Fruit fly (Drosophila melanogaster) whole organism, embryonic: ENCODE measurements around the gene CG10383.
A peak's percentile ranks its signal among the peaks of the same experiment; 100 is the strongest.

Source experiments
- CG10543 ChIP-seq: fragments of 200-800 bp; sonication (Bioruptor generic); optimal IDR thresholded peaks from 3 replicates; lab custom pipeline; 2017; ENCODE audit warnings: missing biosample characterization, mild to moderate bottlenecking, missing genetic modification characterization, moderate library complexity
- CG17328 ChIP-seq: fragments of 200-800 bp; sonication (Bioruptor generic); IDR thresholded peaks from 2 replicates; pipeline ENCODE4 v1.3.6; 2022; ENCODE audit warnings: missing biosample characterization, missing genetic modification characterization
- CG18011 ChIP-seq: fragments of 200-800 bp; sonication (Bioruptor generic); optimal IDR thresholded peaks from 2 replicates; lab custom pipeline; 2017; ENCODE audit warnings: missing biosample characterization, missing genetic modification characterization, mild to moderate bottlenecking, moderate library complexity, missing genotype
- CG8924 ChIP-seq: fragments of 200-800 bp; optimal IDR thresholded peaks from 3 replicates; lab custom pipeline; 2019; ENCODE audit warnings: missing biosample characterization, mild to moderate bottlenecking, missing genetic modification characterization, moderate library complexity
- Spps ChIP-seq: fragments of 200-800 bp; sonication (Bioruptor generic); optimal IDR thresholded peaks from 2 replicates; lab custom pipeline; 2018; ENCODE audit warnings: missing biosample characterization, mild to moderate bottlenecking, missing genetic modification characterization
- amos ChIP-seq: fragments of 200-800 bp; sonication (Bioruptor generic); IDR thresholded peaks from 2 replicates; pipeline ENCODE4 v1.3.6; 2022; ENCODE audit warnings: missing biosample characterization, missing genetic modification characterization; ENCODE audit not compliant: partially characterized antibody
- bsh ChIP-seq, 2 experiments: fragments of 200-800 bp; sonication (Bioruptor generic); optimal IDR thresholded peaks; 2 replicates each; lab custom pipeline; 2017 to 2018; ENCODE audit warnings: mild to moderate bottlenecking in 2 of 2, missing biosample characterization in 2 of 2, missing genetic modification characterization in 2 of 2, moderate library complexity in 1 of 2
- disco-r ChIP-seq: fragments of 200-800 bp; sonication (Bioruptor generic); optimal IDR thresholded peaks from 2 replicates; lab custom pipeline; 2016; ENCODE audit warnings: missing biosample characterization, missing genetic modification characterization
- en ChIP-seq: fragments of 200-800 bp; sonication (Bioruptor generic); optimal IDR thresholded peaks from 2 replicates; lab custom pipeline; 2016; ENCODE audit warnings: missing biosample characterization, missing genetic modification characterization
- fd96Cb ChIP-seq: fragments of 200-800 bp; sonication (Bioruptor generic); optimal IDR thresholded peaks from 2 replicates; lab custom pipeline; 2018; ENCODE audit warnings: missing biosample characterization, mild to moderate bottlenecking, missing genetic modification characterization, moderate library complexity
- sens ChIP-seq: fragments of 200-800 bp; sonication (Bioruptor generic); peaks from one replicate; lab custom pipeline; 2016; ENCODE audit warnings: missing biosample characterization, missing genetic modification characterization

- no peak for TF ChIP-seq CG8924
- TF ChIP-seq disco-r (GFP tag; lab: Kevin White, UChicago): no peak
- TF ChIP-seq CG17328 (GFP tag; lab: Robert Waterston, UW): no peak
- no peak for TF ChIP-seq fd96Cb (tag; lab: Kevin White, UChicago)
- TF ChIP-seq bsh (GFP tag; optimal IDR thresholded peaks at IDR 0.05; lab: Kevin White, UChicago): no peak
- no peak for TF ChIP-seq CG10543 (GFP tag; lab: Kevin White, UChicago)
- no peak for TF ChIP-seq Spps (tag; lab: Kevin White, UChicago)
- TF ChIP-seq amos (GFP tag; lab: Robert Waterston, UW): peak; percentile 60; the same call in 1 of the 2 replicates
- TF ChIP-seq sens (GFP tag; lab: Kevin White, UChicago): peak; percentile 84
- TF ChIP-seq CG18011: no peak
- TF ChIP-seq en (GFP tag; lab: Kevin White, UChicago): no peak
These were observed 18.7 kb upstream of the CG10383 start for dm6 chr2L:18714086-18714485.
